Worm (Caenorhabditis elegans) whole organism, dauer: ENCODE measurements around the gene srv-24.
"Not testable (repeated sequence)": the region's sequence is repeated elsewhere in the genome, so short reads cannot be mapped to it uniquely, and the experiment has no call there.

Experiments used
- unc-62 ChIP-seq: sonication (generic microtip); optimal IDR thresholded peaks from 2 replicates; lab custom pipeline; 2017; ENCODE audit warnings: missing biosample characterization, missing genetic modification reagents, missing genetic modification characterization

The srv-24 gene

ce11 chrIV:6290741-6291140, at the start of gene srv-24:
srv-24 (minus strand) TSS chrIV:6290841.
- TF ChIP-seq unc-62: no peak

ce11 chrIV:6337353-6337752, 46.7 kb upstream of the srv-24 start, which contains the start of gene ipla-6:
ipla-6 (plus strand) TSS chrIV:6337653.
- no peak for TF ChIP-seq unc-62

ce11 chrIV:6336748-6337147, 46.1 kb upstream of the srv-24 start:
- peak; percentile 21 for TF ChIP-seq unc-62

ce11 chrIV:6335908-6336307, 45.3 kb upstream of the srv-24 start, which contains the start of gene mif-4:
mif-4 (minus strand) TSS chrIV:6335994.
- no peak for TF ChIP-seq unc-62

ce11 chrIV:6333915-6334314, 43.3 kb upstream of the srv-24 start, which contains the start of gene blos-2:
blos-2 (plus strand) TSS chrIV:6334215.
- no peak for TF ChIP-seq unc-62

- no peak for TF ChIP-seq unc-62
Measured at ce11 chrIV:6330790-6331189, 40.1 kb upstream of the srv-24 start.

- no peak for TF ChIP-seq unc-62
Measured at ce11 chrIV:6329339-6329738, 38.7 kb upstream of the srv-24 start, which contains the start of gene seu-1. seu-1 (plus strand) TSS chrIV:6329639.

ce11 chrIV:6328198-6328597, 37.6 kb upstream of the srv-24 start:
- no peak for TF ChIP-seq unc-62

ce11 chrIV:6327363-6328015, 36.8 kb upstream of the srv-24 start:
- TF ChIP-seq unc-62: no peak

ce11 chrIV:6326448-6326847, 35.8 kb upstream of the srv-24 start, which contains the start of gene lsm-8:
lsm-8 (plus strand) TSS chrIV:6326526.
- no peak for TF ChIP-seq unc-62

ce11 chrIV:6325772-6326171, 35.1 kb upstream of the srv-24 start:
- no peak for TF ChIP-seq unc-62

ce11 chrIV:6323654-6324224, 33.1 kb upstream of the srv-24 start, which contains the start of gene sqd-1:
sqd-1 (plus strand) TSS chrIV:6324174.
- TF ChIP-seq unc-62: no peak

ce11 chrIV:6321667-6322066, 31.0 kb upstream of the srv-24 start, which contains the start of gene Y73B6BL.29:
Y73B6BL.29 (plus strand) TSS chrIV:6321929.
- no peak for TF ChIP-seq unc-62

- not testable (repeated sequence) for TF ChIP-seq unc-62
Measured at ce11 chrIV:6317357-6317756, 26.7 kb upstream of the srv-24 start, which contains the start of gene Y73B6BL.12. Y73B6BL.12 (minus strand) TSS chrIV:6317457.

- TF ChIP-seq unc-62: no peak
Measured at ce11 chrIV:6307439-6307838, 16.8 kb upstream of the srv-24 start, which contains the start of gene csp-2. csp-2 (plus strand) TSS chrIV:6307739.

ce11 chrIV:6303642-6304041, 13.0 kb upstream of the srv-24 start, which contains the start of gene srv-25:
srv-25 (minus strand) TSS chrIV:6303742.
- TF ChIP-seq unc-62: no peak

- no peak for TF ChIP-seq unc-62
Measured at ce11 chrIV:6301764-6302163, 11.1 kb upstream of the srv-24 start, which contains the start of gene srv-26. srv-26 (minus strand) TSS chrIV:6301864.

ce11 chrIV:6299523-6299922, 8.9 kb upstream of the srv-24 start:
- TF ChIP-seq unc-62: no peak
